Worm (Caenorhabditis elegans) whole organism, young adult: Measurements from ENCODE around the gene unc-36.

Experiments
- B0035.1 ChIP-seq: sonication (generic microtip); optimal IDR thresholded peaks from 2 replicates; lab custom pipeline; 2016; ENCODE audit warnings: missing genetic modification characterization, mild to moderate bottlenecking, missing compliant biosample characterization, missing genotype, missing genetic modification reagents
- B0261.1 ChIP-seq: sonication (generic microtip); optimal IDR thresholded peaks from 2 replicates; lab custom pipeline; 2016; ENCODE audit warnings: mild to moderate bottlenecking, missing genetic modification characterization, moderate library complexity, missing compliant biosample characterization
- D2030.7 ChIP-seq: fragments of 200-800 bp; sonication (Bioruptor generic); IDR thresholded peaks from 2 replicates; pipeline ENCODE4 v1.3.6; 2022; ENCODE audit warnings: missing genetic modification reagents, missing genetic modification characterization, missing compliant biosample characterization
- F22D6.2 ChIP-seq: sonication (generic microtip); optimal IDR thresholded peaks from 2 replicates; lab custom pipeline; 2016; ENCODE audit warnings: mild to moderate bottlenecking, missing genetic modification characterization, missing compliant biosample characterization
- F23B12.7 ChIP-seq: sonication (generic microtip); optimal IDR thresholded peaks from 2 replicates; lab custom pipeline; 2017; ENCODE audit warnings: missing genetic modification characterization, mild to moderate bottlenecking, missing compliant biosample characterization, antibody characterized with exemption, moderate library complexity; ENCODE audit not compliant: insufficient read depth
- F33H1.4 ChIP-seq: fragments of 200-800 bp; sonication (Bioruptor generic); IDR thresholded peaks from 2 replicates; pipeline ENCODE4 v1.3.6; 2022; ENCODE audit warnings: missing genetic modification reagents, missing genetic modification characterization, missing compliant biosample characterization
- F39B2.1 ChIP-seq: fragments of 200-800 bp; sonication (Bioruptor generic); IDR thresholded peaks from 2 replicates; pipeline ENCODE4 v1.3.6; 2022; ENCODE audit warnings: missing genetic modification reagents, missing genetic modification characterization, missing compliant biosample characterization
- F49E8.2 ChIP-seq: sonication (generic microtip); optimal IDR thresholded peaks from 3 replicates; lab custom pipeline; 2017; ENCODE audit warnings: missing genetic modification characterization, mild to moderate bottlenecking, missing compliant biosample characterization, antibody characterized with exemption, moderate library complexity; ENCODE audit not compliant: insufficient read depth
- F55B11.4 ChIP-seq: sonication (generic microtip); optimal IDR thresholded peaks from 2 replicates; lab custom pipeline; 2016; ENCODE audit warnings: missing compliant biosample characterization, missing genetic modification characterization, borderline replicate concordance; ENCODE audit not compliant: insufficient read depth
- K11D2.4 ChIP-seq: fragments of 200-800 bp; sonication (Bioruptor generic); IDR thresholded peaks from 2 replicates; pipeline ENCODE4 v1.3.6; 2022; ENCODE audit warnings: missing genetic modification reagents, missing genetic modification characterization, missing compliant biosample characterization
- Y67H2A.10 ChIP-seq: fragments of 200-800 bp; sonication (Bioruptor generic); conservative IDR thresholded peaks from 2 replicates; pipeline ENCODE4 v1.3.6; 2022; ENCODE audit warnings: missing genetic modification reagents, missing genetic modification characterization, missing compliant biosample characterization
- ZK185.1 ChIP-seq: sonication (generic microtip); optimal IDR thresholded peaks from 2 replicates; lab custom pipeline; 2016; ENCODE audit warnings: mild to moderate bottlenecking, missing genetic modification characterization, missing compliant biosample characterization; ENCODE audit not compliant: poor library complexity, severe bottlenecking
- akir-1 ChIP-seq: fragments of 200-800 bp; sonication (Bioruptor generic); optimal IDR thresholded peaks from 2 replicates; lab custom pipeline; 2018; ENCODE audit warnings: mild to moderate bottlenecking, missing genetic modification characterization, moderate library complexity, missing compliant biosample characterization
- ama-1 ChIP-seq, 3 experiments: fragments of 150-350 bp in 1 of 3; sonication (generic microtip) in 2 of 3; optimal IDR thresholded peaks; 2 replicates each; lab custom pipeline; 2014 to 2018; ENCODE audit warnings: missing biosample characterization in 2 of 3, missing genetic modification characterization in 2 of 3, missing genetic modification reagents in 2 of 3
- athp-1 ChIP-seq: sonication (generic microtip); optimal IDR thresholded peaks from 2 replicates; lab custom pipeline; 2017; ENCODE audit warnings: mild to moderate bottlenecking, missing genetic modification characterization, missing compliant biosample characterization
- attf-3 ChIP-seq: fragments of 200-800 bp; sonication (Bioruptor generic); conservative IDR thresholded peaks from 2 replicates; pipeline ENCODE4 v1.3.6; 2022; ENCODE audit warnings: missing genetic modification reagents, missing genetic modification characterization, missing compliant biosample characterization
- attf-5 ChIP-seq: fragments of 200-800 bp; sonication (Bioruptor generic); optimal IDR thresholded peaks from 2 replicates; lab custom pipeline; 2018; ENCODE audit warnings: mild to moderate bottlenecking, missing genetic modification characterization, missing compliant biosample characterization
- cebp-1 ChIP-seq, 2 experiments: fragments of 200-800 bp in 1 of 2; sonication (Bioruptor generic) in 1 of 2; sonication (generic microtip) in 1 of 2; IDR thresholded peaks in 1 of 2; optimal IDR thresholded peaks in 1 of 2; 2 replicates each; pipeline versions ENCODE4 v1.3.6 to Lab custom; 2017 to 2022; ENCODE audit warnings: missing compliant biosample characterization in 2 of 2, missing genetic modification characterization in 2 of 2, mild to moderate bottlenecking in 1 of 2, missing genetic modification reagents in 1 of 2, moderate library complexity in 1 of 2
- ceh-100 ChIP-seq: fragments of 200-800 bp; sonication (Bioruptor generic); IDR thresholded peaks from 2 replicates; pipeline ENCODE4 v1.3.6; 2022; ENCODE audit warnings: missing genetic modification reagents, missing genetic modification characterization, missing compliant biosample characterization
- ceh-27 ChIP-seq: fragments of 200-800 bp; sonication (Bioruptor generic); optimal IDR thresholded peaks from 2 replicates; lab custom pipeline; 2018; ENCODE audit warnings: mild to moderate bottlenecking, missing genetic modification characterization, moderate library complexity, missing compliant biosample characterization
- ceh-79 ChIP-seq: sonication (generic microtip); optimal IDR thresholded peaks from 2 replicates; lab custom pipeline; 2017; ENCODE audit warnings: mild to moderate bottlenecking, missing genetic modification characterization, missing compliant biosample characterization
- ceh-91 ChIP-seq: fragments of 200-800 bp; sonication (Bioruptor generic); IDR thresholded peaks from 2 replicates; pipeline ENCODE4 v1.3.6; 2022; ENCODE audit warnings: missing genetic modification reagents, missing genetic modification characterization, missing compliant biosample characterization
- dpl-1 ChIP-seq: fragments of 150-350 bp; optimal IDR thresholded peaks from 2 replicates; lab custom pipeline; 2014; ENCODE audit warnings: missing biosample characterization, missing genetic modification reagents, missing genetic modification characterization
- ekl-4 ChIP-seq: fragments of 200-800 bp; sonication (Bioruptor generic); IDR thresholded peaks from 2 replicates; pipeline ENCODE4 v1.3.6; 2022; ENCODE audit warnings: missing genetic modification reagents, missing genetic modification characterization, missing compliant biosample characterization
- fkh-3 ChIP-seq: sonication (generic microtip); optimal IDR thresholded peaks from 2 replicates; lab custom pipeline; 2016; ENCODE audit warnings: mild to moderate bottlenecking, missing genetic modification characterization, missing compliant biosample characterization
- let-607 ChIP-seq, 2 experiments: fragments of 200-800 bp in 1 of 2; sonication (Bioruptor generic) in 1 of 2; sonication (generic microtip) in 1 of 2; optimal IDR thresholded peaks; 2 replicates each; lab custom pipeline; 2016 to 2018; ENCODE audit warnings: mild to moderate bottlenecking in 2 of 2, missing compliant biosample characterization in 2 of 2, missing genetic modification characterization in 2 of 2, moderate library complexity in 2 of 2, missing genotype in 1 of 2
- lin-26 ChIP-seq: fragments of 200-800 bp; sonication (Bioruptor generic); IDR thresholded peaks from 2 replicates; pipeline ENCODE4 v1.3.6; 2022; ENCODE audit warnings: missing genetic modification reagents, missing genetic modification characterization, missing compliant biosample characterization
- lin-35 ChIP-seq, 3 experiments: fragments of 150-350 bp in 2 of 3; sonication (generic microtip) in 1 of 3; optimal IDR thresholded peaks; 2 replicates each; lab custom pipeline; 2014 to 2018; ENCODE audit warnings: missing biosample characterization in 3 of 3, missing genetic modification characterization in 3 of 3, missing genetic modification reagents in 3 of 3
- lin-40 ChIP-seq: sonication (generic microtip); optimal IDR thresholded peaks from 2 replicates; lab custom pipeline; 2016; ENCODE audit warnings: missing genetic modification characterization, mild to moderate bottlenecking, missing compliant biosample characterization, missing genotype, missing genetic modification reagents
- lin-54 ChIP-seq: fragments of 200-800 bp; sonication (Bioruptor generic); optimal IDR thresholded peaks from 2 replicates; lab custom pipeline; 2018; ENCODE audit warnings: mild to moderate bottlenecking, missing genetic modification characterization, missing compliant biosample characterization
- lir-1 ChIP-seq: fragments of 200-800 bp; sonication (Bioruptor generic); conservative IDR thresholded peaks from 2 replicates; pipeline ENCODE4 v1.3.6; 2022; ENCODE audit warnings: missing genetic modification reagents, missing genetic modification characterization, missing compliant biosample characterization
- madf-3 ChIP-seq: fragments of 200-800 bp; sonication (Bioruptor generic); IDR thresholded peaks from 2 replicates; pipeline ENCODE4 v1.3.6; 2022; ENCODE audit warnings: missing genetic modification reagents, missing genetic modification characterization, missing compliant biosample characterization
- madf-6 ChIP-seq: fragments of 200-800 bp; sonication (Bioruptor generic); IDR thresholded peaks from 2 replicates; pipeline ENCODE4 v1.3.6; 2022; ENCODE audit warnings: missing genetic modification reagents, missing genetic modification characterization, missing compliant biosample characterization
- madf-8 ChIP-seq: fragments of 200-800 bp; sonication (Bioruptor generic); conservative IDR thresholded peaks from 2 replicates; pipeline ENCODE4 v1.3.6; 2022; ENCODE audit warnings: missing genetic modification reagents, missing genetic modification characterization, missing compliant biosample characterization
- nhr-27 ChIP-seq: fragments of 200-800 bp; sonication (Bioruptor generic); optimal IDR thresholded peaks from 2 replicates; lab custom pipeline; 2018; ENCODE audit warnings: mild to moderate bottlenecking, missing genetic modification characterization, moderate library complexity, missing compliant biosample characterization
- nhr-80 ChIP-seq: sonication (generic microtip); optimal IDR thresholded peaks from 2 replicates; lab custom pipeline; 2016; ENCODE audit warnings: missing genetic modification characterization, missing compliant biosample characterization
- pbrm-1 ChIP-seq: fragments of 200-800 bp; sonication (Bioruptor generic); IDR thresholded peaks from 2 replicates; pipeline ENCODE4 v1.3.6; 2022; ENCODE audit warnings: missing genetic modification reagents, missing genetic modification characterization, missing compliant biosample characterization
- pha-4 ChIP-seq: fragments of 150-350 bp; sonication (generic microtip); optimal IDR thresholded peaks from 2 replicates; lab custom pipeline; 2014; ENCODE audit warnings: missing biosample characterization, missing genetic modification reagents, missing genetic modification characterization
- sdz-38 ChIP-seq: sonication (generic microtip); optimal IDR thresholded peaks from 2 replicates; lab custom pipeline; 2016; ENCODE audit warnings: missing genotype, missing genetic modification characterization, missing compliant biosample characterization
- snpc-1.3 ChIP-seq: sonication (generic microtip); optimal IDR thresholded peaks from 2 replicates; lab custom pipeline; 2017; ENCODE audit warnings: missing genetic modification characterization, mild to moderate bottlenecking, missing compliant biosample characterization, antibody characterized with exemption, moderate library complexity, missing genotype, missing genetic modification reagents; ENCODE audit not compliant: insufficient read depth
- snpc-3.4 ChIP-seq: sonication (generic microtip); optimal IDR thresholded peaks from 2 replicates; lab custom pipeline; 2017; ENCODE audit warnings: missing genetic modification characterization, mild to moderate bottlenecking, missing compliant biosample characterization, antibody characterized with exemption, moderate library complexity, missing genotype, missing genetic modification reagents
- tlf-1 ChIP-seq: fragments of 200-800 bp; sonication (Bioruptor generic); optimal IDR thresholded peaks from 2 replicates; lab custom pipeline; 2018; ENCODE audit warnings: mild to moderate bottlenecking, missing genetic modification characterization, missing compliant biosample characterization
- ztf-18 ChIP-seq: sonication (generic microtip); optimal IDR thresholded peaks from 2 replicates; lab custom pipeline; 2016; ENCODE audit warnings: missing genotype, mild to moderate bottlenecking, missing genetic modification characterization, missing compliant biosample characterization
- ztf-25 ChIP-seq: fragments of 200-800 bp; sonication (Bioruptor generic); IDR thresholded peaks from 2 replicates; pipeline ENCODE4 v1.3.6; 2022; ENCODE audit warnings: missing genetic modification reagents, missing genetic modification characterization, missing compliant biosample characterization
- ztf-26 ChIP-seq: sonication (generic microtip); optimal IDR thresholded peaks from 2 replicates; lab custom pipeline; 2017; ENCODE audit warnings: missing genetic modification characterization, missing compliant biosample characterization

The unc-36 gene

ce11 chrIII:8163788-8164423, 37.1 kb downstream of the unc-36 start, which contains the start of gene prp-8:
Gene prp-8 (plus strand): TSS chrIII:8164373.
- no peak for TF ChIP-seq akir-1 (GFP tag; lab: Kevin White, UChicago)
- peak; percentile 17; the same call in 1 of the 2 replicates for TF ChIP-seq ceh-100
- peak; percentile 3 for TF ChIP-seq snpc-1.3 (tag; lab: Kevin White, UChicago)
- peak; percentile 99 for TF ChIP-seq attf-3
- TF ChIP-seq F39B2.1 (GFP tag; lab: Robert Waterston, UW), result no peak
- peak; percentile 75; the same call in 1 of the 2 replicates for TF ChIP-seq Y67H2A.10
- peak; percentile 51 for TF ChIP-seq ekl-4
- TF ChIP-seq ztf-26 (tag; lab: Kevin White, UChicago), result peak; percentile 39
- TF ChIP-seq attf-5 (GFP tag; lab: Kevin White, UChicago), result peak; percentile 98
- no peak for TF ChIP-seq ztf-25 (GFP tag; lab: Robert Waterston, UW)
- no peak for TF ChIP-seq ceh-79 (tag; lab: Kevin White, UChicago)
- peak; percentile 95 for TF ChIP-seq lin-54 (GFP tag; lab: Kevin White, UChicago)
- TF ChIP-seq F22D6.2 (tag; lab: Kevin White, UChicago), result no peak
- TF ChIP-seq ama-1 (optimal IDR thresholded peaks at IDR 0.05; lab: Kevin White, UChicago), result no peak
- no peak for TF ChIP-seq ama-1 (GFP tag; optimal IDR thresholded peaks at IDR 0.05; lab: Kevin White, UChicago)
- TF ChIP-seq F55B11.4 (tag; lab: Kevin White, UChicago), result no peak
- peak; percentile 43; the same call in 1 of the 2 replicates for TF ChIP-seq pbrm-1 (GFP tag; lab: Robert Waterston, UW)
- TF ChIP-seq B0035.1 (tag; lab: Kevin White, UChicago), result no peak
- peak; percentile 85 for TF ChIP-seq pha-4 (tag; lab: Kevin White, UChicago)
- TF ChIP-seq B0261.1 (tag; lab: Kevin White, UChicago), result peak; percentile 15
- peak; percentile 80 for TF ChIP-seq F23B12.7 (tag; lab: Kevin White, UChicago)
- TF ChIP-seq nhr-80 (tag; lab: Kevin White, UChicago), result peak; percentile 50
- peak in 1 of 3 experiments; percentile 89 for TF ChIP-seq lin-35 (GFP tag; optimal IDR thresholded peaks at IDR 0.05; lab: Kevin White, UChicago)
- TF ChIP-seq sdz-38 (tag; lab: Kevin White, UChicago), result no peak
- peak; percentile 30 for TF ChIP-seq madf-8 (GFP tag; lab: Robert Waterston, UW)
- peak; percentile 31; the same call in 1 of the 2 replicates for TF ChIP-seq cebp-1 (GFP tag; IDR thresholded peaks at IDR 0.05; lab: Robert Waterston, UW)
- peak; percentile 67 for TF ChIP-seq cebp-1 (tag; optimal IDR thresholded peaks at IDR 0.05; lab: Kevin White, UChicago)
- peak; percentile 71 for TF ChIP-seq athp-1
- TF ChIP-seq lir-1, result peak; percentile 67; the same call in 1 of the 2 replicates
- no peak for TF ChIP-seq fkh-3
- no peak for TF ChIP-seq lin-26 (GFP tag; lab: Robert Waterston, UW)
- TF ChIP-seq ztf-18 (tag; lab: Kevin White, UChicago), result peak; percentile 42
- peak; percentile 79 for TF ChIP-seq dpl-1 (GFP tag; lab: Kevin White, UChicago)
- peak; percentile 20 to 30 for TF ChIP-seq let-607 (tag; optimal IDR thresholded peaks at IDR 0.05; lab: Kevin White, UChicago)
- TF ChIP-seq K11D2.4 (GFP tag; lab: Robert Waterston, UW), result peak; percentile 29; the same call in 1 of the 2 replicates
- TF ChIP-seq nhr-27 (tag; lab: Kevin White, UChicago), result no peak
- TF ChIP-seq ceh-91, result peak; percentile 56
- no peak for TF ChIP-seq madf-3 (GFP tag; lab: Robert Waterston, UW)
- TF ChIP-seq F49E8.2 (tag; lab: Kevin White, UChicago), result no peak
- peak; percentile 44 for TF ChIP-seq tlf-1 (GFP tag; lab: Kevin White, UChicago)
- peak; percentile 18 for TF ChIP-seq snpc-3.4 (tag; lab: Kevin White, UChicago)
- TF ChIP-seq lin-40 (tag; lab: Kevin White, UChicago), result peak; percentile 76
- TF ChIP-seq ceh-27 (GFP tag; lab: Kevin White, UChicago), result peak; percentile 91
- peak; percentile 57 for TF ChIP-seq F33H1.4
- TF ChIP-seq ZK185.1 (tag; lab: Kevin White, UChicago), result peak; percentile 75
- peak; percentile 59 for TF ChIP-seq madf-6 (GFP tag; lab: Robert Waterston, UW)
- TF ChIP-seq D2030.7 (GFP tag; lab: Robert Waterston, UW), result peak; percentile 46
